Worm (Caenorhabditis elegans): Measurements from ENCODE around the gene arrd-24.
A peak's percentile ranks its signal among the peaks of the same experiment; 100 is the strongest.

Gene arrd-24

ce11 chrX:13990680-13991079 lies 10.4 kb upstream of the arrd-24 start, which contains the start of gene C31E10.11:
Gene C31E10.11, minus strand, starts transcription at chrX:13990780.
- no peak for TF ChIP-seq snpc-4 (tag; optimal IDR thresholded peaks at IDR 0.05)
- TF ChIP-seq ztf-11 (tag; optimal IDR thresholded peaks at IDR 0.05) = no peak
- TF ChIP-seq nhr-25 (tag; optimal IDR thresholded peaks at IDR 0.05) = no peak
- no peak for TF ChIP-seq unc-62 (GFP tag; optimal IDR thresholded peaks at IDR 0.05)
- TF ChIP-seq F13H6.1 (tag; optimal IDR thresholded peaks at IDR 0.05) = no peak
- TF ChIP-seq sma-3 (GFP tag; optimal IDR thresholded peaks at IDR 0.05) = no peak
- TF ChIP-seq lsy-2 (tag; optimal IDR thresholded peaks at IDR 0.05) = no peak
- no peak for TF ChIP-seq Y55F3AM.14 (GFP tag; optimal IDR thresholded peaks at IDR 0.05)
- TF ChIP-seq elt-1 (tag; optimal IDR thresholded peaks at IDR 0.05) = no peak
- TF ChIP-seq unc-55 (GFP tag; optimal IDR thresholded peaks at IDR 0.05) = no peak
- TF ChIP-seq sma-9 (GFP tag; optimal IDR thresholded peaks at IDR 0.05) = no peak
- TF ChIP-seq sma-9 (tag; optimal IDR thresholded peaks at IDR 0.05) = no peak
- TF ChIP-seq mdl-1 (tag; optimal IDR thresholded peaks at IDR 0.05) = no peak
- no peak for TF ChIP-seq nhr-6 (tag; optimal IDR thresholded peaks at IDR 0.05)
- no peak for TF ChIP-seq nhr-10 (tag; optimal IDR thresholded peaks at IDR 0.05)
- no peak for TF ChIP-seq mbf-1 (tag; optimal IDR thresholded peaks at IDR 0.05)
- TF ChIP-seq peb-1 (tag; optimal IDR thresholded peaks at IDR 0.05) = no peak
- no peak for TF ChIP-seq nhr-11 (tag; optimal IDR thresholded peaks at IDR 0.05)

- TF ChIP-seq lin-13 (GFP tag; optimal IDR thresholded peaks at IDR 0.05) (no peak), unc-39 (tag; optimal IDR thresholded peaks at IDR 0.05) (no peak), nhr-23 (tag; optimal IDR thresholded peaks at IDR 0.05) (no peak), F13H6.1 (tag; optimal IDR thresholded peaks at IDR 0.05) (no peak), crh-2 (tag; optimal IDR thresholded peaks at IDR 0.05) (no peak), peb-1 (tag; optimal IDR thresholded peaks at IDR 0.05) (no peak), sma-9 (GFP tag; optimal IDR thresholded peaks at IDR 0.05) (no peak), sma-9 (tag; optimal IDR thresholded peaks at IDR 0.05) (no peak), lin-11 (tag; optimal IDR thresholded peaks at IDR 0.05) (no peak), gmeb-1 (tag; optimal IDR thresholded peaks at IDR 0.05) (no peak), lin-39 (tag; optimal IDR thresholded peaks at IDR 0.05) (no peak), nhr-12 (tag; optimal IDR thresholded peaks at IDR 0.05) (no peak), nhr-6 (tag; optimal IDR thresholded peaks at IDR 0.05) (no peak), ztf-11 (tag; optimal IDR thresholded peaks at IDR 0.05) (no peak), unc-55 (GFP tag; optimal IDR thresholded peaks at IDR 0.05) (no peak)
These were observed 6.0 kb upstream of the arrd-24 start, which contains the start of gene irld-24 for ce11 chrX:13986307-13986706. Gene irld-24, plus strand, starts transcription at chrX:13986607.

- TF ChIP-seq ama-1 (optimal IDR thresholded peaks at IDR 0.05) (peak; percentile 1), elt-3 (tag; optimal IDR thresholded peaks at IDR 0.05) (no peak), fos-1 (tag; optimal IDR thresholded peaks at IDR 0.05) (peak; percentile 16), ztf-4 (tag; optimal IDR thresholded peaks at IDR 0.05) (peak; percentile 8), peb-1 (tag; optimal IDR thresholded peaks at IDR 0.05) (no peak), R02D3.7 (tag; optimal IDR thresholded peaks at IDR 0.05) (no peak), nhr-77 (tag; optimal IDR thresholded peaks at IDR 0.05) (no peak), ztf-11 (tag; optimal IDR thresholded peaks at IDR 0.05) (no peak), ceh-82 (tag; optimal IDR thresholded peaks at IDR 0.05) (no peak), sem-4 (tag; optimal IDR thresholded peaks at IDR 0.05) (peak; percentile 8), mbf-1 (tag; optimal IDR thresholded peaks at IDR 0.05) (no peak), blmp-1 (tag; optimal IDR thresholded peaks at IDR 0.05; ENCODE audit: insufficient read depth) (no peak), nhr-11 (tag; optimal IDR thresholded peaks at IDR 0.05) (no peak), zag-1 (tag; optimal IDR thresholded peaks at IDR 0.05) (no peak), elt-1 (tag; optimal IDR thresholded peaks at IDR 0.05) (no peak), nhr-237 (tag; optimal IDR thresholded peaks at IDR 0.05) (no peak), nhr-25 (tag; optimal IDR thresholded peaks at IDR 0.05) (no peak), nhr-23 (tag; optimal IDR thresholded peaks at IDR 0.05) (no peak), dmd-4 (tag; optimal IDR thresholded peaks at IDR 0.05) (no peak), crh-2 (tag; optimal IDR thresholded peaks at IDR 0.05) (peak; percentile 28), ceh-16 (tag; optimal IDR thresholded peaks at IDR 0.05) (no peak), lin-11 (tag; optimal IDR thresholded peaks at IDR 0.05) (peak; percentile 36), aly-2 (tag; optimal IDR thresholded peaks at IDR 0.05) (no peak), ztf-1 (GFP tag; conservative IDR thresholded peaks at IDR 0.05) (no peak), egl-27 (tag; optimal IDR thresholded peaks at IDR 0.05) (no peak), sma-9 (GFP tag; optimal IDR thresholded peaks at IDR 0.05) (no peak), sma-9 (tag; optimal IDR thresholded peaks at IDR 0.05) (no peak), nhr-12 (tag; optimal IDR thresholded peaks at IDR 0.05) (no peak), lsy-2 (tag; optimal IDR thresholded peaks at IDR 0.05) (peak in 1 of 2 experiments; percentile 54), gmeb-1 (tag; optimal IDR thresholded peaks at IDR 0.05) (peak; percentile 14), C34F6.9 (tag; optimal IDR thresholded peaks at IDR 0.05) (peak; percentile 67), mab-5 (tag; optimal IDR thresholded peaks at IDR 0.05) (no peak), F13H6.1 (tag; optimal IDR thresholded peaks at IDR 0.05) (peak; percentile 2), nhr-6 (tag; optimal IDR thresholded peaks at IDR 0.05) (no peak), unc-55 (GFP tag; optimal IDR thresholded peaks at IDR 0.05) (peak; percentile 35), unc-62 (GFP tag; optimal IDR thresholded peaks at IDR 0.05) (no peak), nhr-21 (tag; optimal IDR thresholded peaks at IDR 0.05) (no peak), unc-39 (tag; optimal IDR thresholded peaks at IDR 0.05) (no peak), alr-1 (tag; optimal IDR thresholded peaks at IDR 0.05) (no peak), sma-3 (GFP tag; optimal IDR thresholded peaks at IDR 0.05) (no peak), Y55F3AM.14 (GFP tag; optimal IDR thresholded peaks at IDR 0.05) (no peak), snpc-4 (tag; optimal IDR thresholded peaks at IDR 0.05) (peak; percentile 13)
These were observed 2.7 kb downstream of the arrd-24 start, which contains the start of gene F48F7.6 for ce11 chrX:13977439-13978118. Gene F48F7.6, plus strand, starts transcription at chrX:13977829.

All from whole organism, L2 larva.